Worm (Caenorhabditis elegans): ENCODE results near the gene srt-38.

ce11 chrV:4248359-4248758 lies 22.8 kb downstream of the srt-38 start:
- TF ChIP-seq ref-1 (GFP tag; conservative IDR thresholded peaks at IDR 0.05), result no peak
- no peak for TF ChIP-seq tab-1 (GFP tag; IDR thresholded peaks at IDR 0.05)
- TF ChIP-seq flt-1 (GFP tag; IDR thresholded peaks at IDR 0.05), result no peak
- TF ChIP-seq ztf-29 (GFP tag; IDR thresholded peaks at IDR 0.05), result no peak

Measured in whole organism, midembryonic.